Fruit fly (Drosophila melanogaster) Kc167 (cell line): ENCODE data around the gene CG14330.

Experiments
- Myc ChIP-seq: fragments of >200 bp; optimal IDR thresholded peaks from 2 replicates; lab custom pipeline; 2017; ENCODE audit warnings: missing external identifiers
- Sin3A ChIP-seq: fragments of >200 bp; optimal IDR thresholded peaks from 2 replicates; lab custom pipeline; 2018; ENCODE audit warnings: missing external identifiers
- h ChIP-seq: fragments of >200 bp; optimal IDR thresholded peaks from 3 replicates; lab custom pipeline; 2018; ENCODE audit warnings: missing external identifiers
- psq ChIP-seq: fragments of >200 bp; optimal IDR thresholded peaks from 2 replicates; lab custom pipeline; 2017; ENCODE audit warnings: missing external identifiers

DNA sequence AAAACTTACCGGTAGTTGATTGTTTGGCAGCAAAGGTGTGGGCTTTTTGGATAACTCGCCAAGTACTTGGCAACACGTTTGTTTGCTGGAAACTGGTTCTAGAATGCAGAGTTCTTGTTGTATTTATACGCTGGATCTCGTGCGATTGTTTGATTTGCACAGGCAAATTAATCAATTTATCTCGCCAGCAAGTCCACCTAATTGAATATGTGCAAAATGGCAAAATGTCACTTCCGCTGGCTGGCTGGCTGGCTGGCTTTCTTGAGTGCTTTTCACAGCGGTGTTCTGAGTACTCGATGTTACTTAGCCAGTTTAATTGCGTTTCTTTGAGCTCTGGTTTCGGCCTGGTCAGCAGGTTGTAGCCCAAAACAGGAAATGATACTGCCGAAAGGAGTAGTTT lies 7.8 kb downstream of the CG14330 start, which contains the start of gene Eh:
- TF ChIP-seq Sin3A (lab: Kevin White, UChicago) (no peak), Myc (lab: Kevin White, UChicago) (no peak), h (lab: Kevin White, UChicago) (no peak), psq (lab: Kevin White, UChicago) (no peak)
